Worm (Caenorhabditis elegans): ENCODE data around the gene ZK688.5.

ZK688.5 gene

DNA sequence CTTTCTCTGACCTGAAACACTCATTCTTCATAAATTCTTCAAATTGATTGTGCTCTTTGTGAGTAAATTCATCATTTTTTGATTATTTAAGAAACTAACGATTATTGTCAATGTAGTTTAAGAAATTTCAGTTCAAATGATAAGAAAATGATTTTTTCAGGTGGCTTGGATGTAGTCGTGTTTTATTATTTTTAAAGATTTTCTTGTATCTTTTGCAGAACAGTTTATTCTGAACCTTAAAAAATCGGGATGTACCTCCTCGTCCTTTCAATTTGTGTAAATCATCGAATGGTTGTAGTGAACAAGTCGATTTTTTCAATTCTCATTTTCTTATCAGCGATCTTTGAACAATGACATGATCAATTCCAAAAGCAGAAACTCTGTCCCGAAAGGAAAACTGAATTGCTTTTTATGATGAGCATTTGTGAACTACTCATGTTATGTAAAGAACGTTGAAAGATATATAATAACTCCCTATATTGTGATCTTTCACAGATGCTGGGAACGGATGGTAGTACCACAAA is 26.1 kb downstream of the ZK688.5 start, which contains the start of gene slc-17.3:
Gene slc-17.3, minus strand, starts transcription at position 51 of the 524 bp plus-strand sequence.
- TF ChIP-seq zag-1 (tag; optimal IDR thresholded peaks at IDR 0.05): no peak
- no peak for TF ChIP-seq lin-39 (tag; optimal IDR thresholded peaks at IDR 0.05)
- TF ChIP-seq fos-1 (tag; optimal IDR thresholded peaks at IDR 0.05): no peak
- no peak for TF ChIP-seq ceh-82 (tag; optimal IDR thresholded peaks at IDR 0.05)
- no peak for TF ChIP-seq mdl-1 (tag; optimal IDR thresholded peaks at IDR 0.05)
- TF ChIP-seq nhr-19 (GFP tag; conservative IDR thresholded peaks at IDR 0.05): no peak
- TF ChIP-seq dpl-1 (GFP tag; optimal IDR thresholded peaks at IDR 0.05): no peak
- TF ChIP-seq unc-98 (GFP tag; IDR thresholded peaks at IDR 0.05): no peak
- TF ChIP-seq Y116A8C.19 (tag; optimal IDR thresholded peaks at IDR 0.05; ENCODE audit: borderline replicate concordance): no peak
- no peak for TF ChIP-seq ets-5 (GFP tag; IDR thresholded peaks at IDR 0.05)
- TF ChIP-seq egl-27 (tag; optimal IDR thresholded peaks at IDR 0.05): no peak
- no peak for TF ChIP-seq ceh-90 (tag; optimal IDR thresholded peaks at IDR 0.05)
- TF ChIP-seq fkh-8 (tag; optimal IDR thresholded peaks at IDR 0.05): no peak
- TF ChIP-seq F16B12.6 (tag; optimal IDR thresholded peaks at IDR 0.05): no peak
- no peak for TF ChIP-seq nhr-85 (tag)
- no peak for TF ChIP-seq lin-35 (GFP tag; optimal IDR thresholded peaks at IDR 0.05)
- TF ChIP-seq nhr-28 (tag; optimal IDR thresholded peaks at IDR 0.05): no peak
- no peak for TF ChIP-seq efl-3 (GFP tag; optimal IDR thresholded peaks at IDR 0.05)

DNA sequence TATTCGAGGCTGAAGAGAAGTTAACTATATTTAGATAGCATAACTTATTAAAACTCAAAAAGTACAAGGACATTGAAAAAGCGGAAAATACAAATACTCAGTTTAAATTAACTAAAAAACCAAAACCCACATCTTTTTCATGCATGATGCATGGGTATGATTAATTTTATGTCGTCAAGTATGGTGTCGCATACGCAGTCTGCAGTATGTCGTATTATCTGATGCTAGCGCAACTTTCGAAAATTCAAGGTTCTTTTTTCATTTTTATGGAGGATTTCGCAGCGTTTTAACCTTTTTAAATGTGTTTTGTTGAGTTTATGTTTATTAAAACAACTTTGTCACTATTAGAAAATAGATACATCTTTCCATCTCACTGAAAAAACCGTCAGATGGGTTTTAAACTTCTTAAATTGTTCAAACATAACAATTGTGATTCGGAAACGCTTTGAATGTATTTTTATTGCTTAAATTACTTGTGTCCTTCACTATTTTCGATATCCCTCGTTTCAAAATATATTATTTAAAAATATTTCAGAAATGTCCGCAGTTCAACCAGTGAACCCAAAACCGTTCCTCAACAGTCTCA is 29.8 kb downstream of the ZK688.5 start, which contains the start of gene snr-5:
Gene snr-5, plus strand, starts transcription at position 536 of the 586 bp plus-strand sequence.
- TF ChIP-seq ceh-8 (GFP tag; optimal IDR thresholded peaks at IDR 0.05) (no peak), nhr-47 (tag; optimal IDR thresholded peaks at IDR 0.05) (no peak), lin-39 (tag; optimal IDR thresholded peaks at IDR 0.05) (no peak), fkh-4 (tag; optimal IDR thresholded peaks at IDR 0.05; ENCODE audit: borderline replicate concordance) (no peak), zag-1 (tag; optimal IDR thresholded peaks at IDR 0.05) (no peak), dpl-1 (GFP tag; optimal IDR thresholded peaks at IDR 0.05) (peak; percentile 32 to 64 (median 47)), sptf-1 (tag; optimal IDR thresholded peaks at IDR 0.05) (no peak), aly-2 (tag; optimal IDR thresholded peaks at IDR 0.05) (no peak), nhr-11 (tag; optimal IDR thresholded peaks at IDR 0.05) (no peak), unc-86 (tag; optimal IDR thresholded peaks at IDR 0.05) (no peak), ets-5 (GFP tag; IDR thresholded peaks at IDR 0.05) (no peak), lir-3 (tag; optimal IDR thresholded peaks at IDR 0.05; ENCODE audit: poor library complexity) (no peak), fkh-10 (GFP tag; optimal IDR thresholded peaks at IDR 0.05) (no peak), ceh-82 (tag; optimal IDR thresholded peaks at IDR 0.05) (peak in 1 of 3 experiments; percentile 11), egl-27 (tag; optimal IDR thresholded peaks at IDR 0.05) (no peak), nhr-12 (tag; optimal IDR thresholded peaks at IDR 0.05) (no peak), ceh-90 (tag; optimal IDR thresholded peaks at IDR 0.05) (no peak), unc-30 (tag; optimal IDR thresholded peaks at IDR 0.05) (no peak), nhr-237 (tag; optimal IDR thresholded peaks at IDR 0.05) (no peak), nhr-20 (tag; optimal IDR thresholded peaks at IDR 0.05) (no peak), lin-13 (GFP tag; optimal IDR thresholded peaks at IDR 0.05) (no peak), pag-3 (tag; optimal IDR thresholded peaks at IDR 0.05; ENCODE audit: borderline replicate concordance, insufficient read depth) (no peak), nhr-84 (tag; optimal IDR thresholded peaks at IDR 0.05) (no peak), fkh-8 (tag; optimal IDR thresholded peaks at IDR 0.05) (no peak), rnt-1 (tag; optimal IDR thresholded peaks at IDR 0.05) (peak; percentile 14), ama-1 (optimal IDR thresholded peaks at IDR 0.05) (no peak), mab-9 (GFP tag; IDR thresholded peaks at IDR 0.05) (no peak), elt-3 (tag; optimal IDR thresholded peaks at IDR 0.05) (no peak), ces-1 (GFP tag; optimal IDR thresholded peaks at IDR 0.05) (no peak), unc-62 (GFP tag; optimal IDR thresholded peaks at IDR 0.05) (no peak), unc-98 (GFP tag; IDR thresholded peaks at IDR 0.05) (no peak), snpc-4 (tag; optimal IDR thresholded peaks at IDR 0.05) (no peak), irx-1 (tag; optimal IDR thresholded peaks at IDR 0.05) (no peak), nhr-71 (tag; optimal IDR thresholded peaks at IDR 0.05) (peak; percentile 9), blmp-1 (tag; optimal IDR thresholded peaks at IDR 0.05) (peak; percentile 35), nhr-19 (GFP tag; conservative IDR thresholded peaks at IDR 0.05) (no peak), dsc-1 (tag; optimal IDR thresholded peaks at IDR 0.05) (no peak), tlp-1 (tag; optimal IDR thresholded peaks at IDR 0.05) (no peak), efl-1 (optimal IDR thresholded peaks at IDR 0.05) (peak; percentile 35 to 57), efl-1 (GFP tag; optimal IDR thresholded peaks at IDR 0.05 in 1 of 2) (peak; percentile 65 to 94), isw-1 (GFP tag; IDR thresholded peaks at IDR 0.05) (no peak), C34B4.2 (tag; optimal IDR thresholded peaks at IDR 0.05) (no peak)

Data from whole organism, L1 larva.